Worm (Caenorhabditis elegans): ENCODE measurements around the gene srsx-17.

srsx-17 gene

ce11 chrV:5927347-5927746, at the start of gene srsx-17:
Gene srsx-17 (plus strand): TSS chrV:5927647.
- TF ChIP-seq unc-86 (tag; optimal IDR thresholded peaks at IDR 0.05): no peak

DNA sequence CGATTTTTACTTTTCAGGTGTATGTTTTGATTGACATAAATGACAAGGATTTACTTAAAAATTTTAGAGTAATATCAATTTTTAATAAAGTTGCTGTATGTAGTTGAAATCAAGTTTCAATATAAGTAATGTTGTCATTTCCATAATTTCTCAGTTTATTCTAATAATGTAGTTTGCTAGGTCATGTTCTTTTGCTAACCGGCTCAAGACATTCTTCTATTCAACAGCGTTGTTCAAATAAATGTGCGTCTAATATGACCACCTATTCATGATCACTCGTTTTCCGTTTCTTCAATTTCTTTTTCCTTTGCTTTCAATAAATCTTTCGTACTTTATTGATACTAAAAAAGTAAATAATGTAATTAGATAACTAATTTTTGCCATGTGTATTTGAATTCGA, 47.4 kb upstream of the srsx-17 start, which contains the start of gene C02G6.3:
C02G6.3 (plus strand) TSS at position 301 of the 400 bp plus-strand sequence.
- TF ChIP-seq T23F11.4 (GFP tag; optimal IDR thresholded peaks at IDR 0.05): no peak
- no peak for TF ChIP-seq ama-1 (optimal IDR thresholded peaks at IDR 0.05)
- no peak for TF ChIP-seq nfya-1 (tag; optimal IDR thresholded peaks at IDR 0.05)
- no peak for TF ChIP-seq pag-3 (tag; optimal IDR thresholded peaks at IDR 0.05; ENCODE audit: borderline replicate concordance)
- no peak for TF ChIP-seq sox-4 (tag; optimal IDR thresholded peaks at IDR 0.05)
- no peak for TF ChIP-seq ztf-16 (tag; optimal IDR thresholded peaks at IDR 0.05)
- TF ChIP-seq ceh-18 (tag; optimal IDR thresholded peaks at IDR 0.05): no peak
- TF ChIP-seq mec-3 (tag; optimal IDR thresholded peaks at IDR 0.05; ENCODE audit: borderline replicate concordance): no peak
- TF ChIP-seq lin-11 (tag; optimal IDR thresholded peaks at IDR 0.05): no peak
- TF ChIP-seq C38D4.7 (GFP tag; optimal IDR thresholded peaks at IDR 0.05): no peak
- TF ChIP-seq elt-2 (tag; optimal IDR thresholded peaks at IDR 0.05): no peak
- TF ChIP-seq ceh-30 (tag; optimal IDR thresholded peaks at IDR 0.05): no peak
- no peak for TF ChIP-seq fkh-10 (GFP tag; optimal IDR thresholded peaks at IDR 0.05)
- TF ChIP-seq dve-1 (tag; optimal IDR thresholded peaks at IDR 0.05): no peak

DNA sequence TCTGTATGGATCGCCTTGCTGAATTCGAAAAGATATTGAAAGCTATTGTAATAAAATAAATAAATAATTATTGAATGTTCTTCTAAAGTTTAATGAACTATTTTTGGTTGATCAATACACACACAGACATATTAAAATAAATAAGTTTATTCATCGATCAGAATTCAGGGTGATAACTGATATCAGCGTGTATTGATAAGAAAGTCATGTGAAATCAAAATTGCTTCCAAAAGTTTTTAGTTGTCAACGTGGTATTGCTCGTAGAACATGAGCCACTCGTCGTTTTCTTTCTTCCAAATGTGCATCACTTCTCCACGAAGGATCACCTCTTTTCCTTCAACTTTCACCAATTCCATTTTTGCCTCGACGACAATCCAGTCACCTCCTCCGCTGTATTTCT, 45.0 kb upstream of the srsx-17 start:
- TF ChIP-seq ahr-1 (tag; optimal IDR thresholded peaks at IDR 0.05) (no peak), fax-1 (tag; optimal IDR thresholded peaks at IDR 0.05) (no peak), dve-1 (tag; optimal IDR thresholded peaks at IDR 0.05) (no peak), ceh-22 (tag; optimal IDR thresholded peaks at IDR 0.05) (no peak), nfya-1 (tag; optimal IDR thresholded peaks at IDR 0.05) (no peak), ceh-2 (tag; optimal IDR thresholded peaks at IDR 0.05) (no peak), ztf-16 (tag; optimal IDR thresholded peaks at IDR 0.05) (no peak), C38D4.7 (GFP tag; optimal IDR thresholded peaks at IDR 0.05) (no peak), unc-42 (tag; optimal IDR thresholded peaks at IDR 0.05) (no peak), T23F11.4 (GFP tag; optimal IDR thresholded peaks at IDR 0.05) (no peak), pat-9 (tag; optimal IDR thresholded peaks at IDR 0.05) (no peak), ceh-9 (tag; optimal IDR thresholded peaks at IDR 0.05) (no peak), che-1 (tag; optimal IDR thresholded peaks at IDR 0.05) (no peak), npax-4 (tag; optimal IDR thresholded peaks at IDR 0.05) (no peak), ceh-18 (tag; optimal IDR thresholded peaks at IDR 0.05) (no peak), ama-1 (optimal IDR thresholded peaks at IDR 0.05) (no peak), ceh-48 (tag; optimal IDR thresholded peaks at IDR 0.05) (no peak), ceh-19 (GFP tag; optimal IDR thresholded peaks at IDR 0.05) (no peak), hlh-30 (tag; optimal IDR thresholded peaks at IDR 0.05; ENCODE audit: insufficient read depth) (no peak)

- TF ChIP-seq fkh-10 (GFP tag; optimal IDR thresholded peaks at IDR 0.05) (no peak), che-1 (tag; optimal IDR thresholded peaks at IDR 0.05) (no peak), K09A11.1 (tag; optimal IDR thresholded peaks at IDR 0.05; ENCODE audit: insufficient read depth) (no peak), ceh-31 (tag; optimal IDR thresholded peaks at IDR 0.05) (no peak), madf-2 (tag; optimal IDR thresholded peaks at IDR 0.05) (no peak), ceh-24 (tag; optimal IDR thresholded peaks at IDR 0.05) (no peak), ahr-1 (tag; optimal IDR thresholded peaks at IDR 0.05) (no peak), C38D4.7 (GFP tag; optimal IDR thresholded peaks at IDR 0.05) (no peak), rnt-1 (tag; optimal IDR thresholded peaks at IDR 0.05) (no peak), odd-2 (tag; optimal IDR thresholded peaks at IDR 0.05) (no peak), ets-4 (tag; optimal IDR thresholded peaks at IDR 0.05) (no peak), dve-1 (tag; optimal IDR thresholded peaks at IDR 0.05) (no peak), ceh-22 (tag; optimal IDR thresholded peaks at IDR 0.05) (no peak), ceh-34 (tag; optimal IDR thresholded peaks at IDR 0.05) (no peak)
These were observed 43.7 kb upstream of the srsx-17 start, which contains the start of gene C04E6.8 for ce11 chrV:5883735-5884134. Gene C04E6.8 (minus strand): TSS chrV:5883835.
